Fruit fly (Drosophila melanogaster) whole organism, embryonic: ENCODE data around the gene CG14054.

Experiments
- C15 ChIP-seq: fragments of 200-800 bp; sonication (Bioruptor generic); IDR thresholded peaks from 3 replicates; pipeline ENCODE4 v1.3.6; 2022; ENCODE audit warnings: missing biosample characterization, missing genetic modification characterization
- CG1024 ChIP-seq: fragments of 200-800 bp; sonication (Bioruptor generic); IDR thresholded peaks from 2 replicates; pipeline ENCODE4 v1.3.6; 2022; ENCODE audit warnings: missing biosample characterization, missing genetic modification characterization
- CG10654 ChIP-seq: fragments of 200-800 bp; sonication (Bioruptor generic); optimal IDR thresholded peaks from 2 replicates; lab custom pipeline; 2016; ENCODE audit warnings: missing biosample characterization, missing genetic modification characterization
- CG13296 ChIP-seq: fragments of 200-800 bp; sonication (Bioruptor generic); optimal IDR thresholded peaks from 3 replicates; lab custom pipeline; 2018; ENCODE audit warnings: missing biosample characterization, mild to moderate bottlenecking, missing genetic modification characterization
- CG1647 ChIP-seq: fragments of 200-800 bp; sonication (Bioruptor generic); optimal IDR thresholded peaks from 3 replicates; lab custom pipeline; 2016; ENCODE audit warnings: missing biosample characterization, missing genetic modification characterization
- CG17328 ChIP-seq: fragments of 200-800 bp; sonication (Bioruptor generic); IDR thresholded peaks from 2 replicates; pipeline ENCODE4 v1.3.6; 2022; ENCODE audit warnings: missing biosample characterization, missing genetic modification characterization
- CG18476 ChIP-seq: fragments of 200-800 bp; sonication (Bioruptor generic); optimal IDR thresholded peaks from 2 replicates; lab custom pipeline; 2016; ENCODE audit warnings: missing biosample characterization, mild to moderate bottlenecking, missing genetic modification characterization
- CG18599 ChIP-seq: fragments of 200-800 bp; sonication (Bioruptor generic); optimal IDR thresholded peaks from 3 replicates; lab custom pipeline; 2017; ENCODE audit warnings: missing biosample characterization, missing genetic modification characterization, mild to moderate bottlenecking, moderate library complexity, missing genetic modification reagents
- CG2678 ChIP-seq: fragments of 200-800 bp; sonication (Bioruptor generic); optimal IDR thresholded peaks from 3 replicates; lab custom pipeline; 2019; ENCODE audit warnings: missing biosample characterization, mild to moderate bottlenecking, missing genetic modification characterization, moderate library complexity
- CG2875 ChIP-seq: fragments of 200-800 bp; sonication (Bioruptor generic); optimal IDR thresholded peaks from 2 replicates; lab custom pipeline; 2017; ENCODE audit warnings: missing biosample characterization, mild to moderate bottlenecking, missing genetic modification characterization, missing genetic modification reagents
- CG30431 ChIP-seq: fragments of 200-800 bp; sonication (Bioruptor generic); optimal IDR thresholded peaks from 2 replicates; lab custom pipeline; 2017; ENCODE audit warnings: missing biosample characterization, missing genetic modification characterization
- CG31388 ChIP-seq: fragments of 200-800 bp; sonication (Bioruptor generic); optimal IDR thresholded peaks from 2 replicates; lab custom pipeline; 2016; ENCODE audit warnings: missing biosample characterization, missing genetic modification characterization
- CG32767 ChIP-seq: fragments of 200-800 bp; sonication (Bioruptor generic); IDR thresholded peaks from 2 replicates; pipeline ENCODE4 v1.3.6; 2022; ENCODE audit warnings: missing biosample characterization, missing genetic modification characterization
- CG32772 ChIP-seq: fragments of 200-800 bp; sonication (Bioruptor generic); IDR thresholded peaks from 2 replicates; pipeline ENCODE4 v1.3.6; 2022; ENCODE audit warnings: missing biosample characterization, missing genetic modification characterization
- CG34224 ChIP-seq: fragments of 200-800 bp; sonication (Bioruptor generic); IDR thresholded peaks from 3 replicates; pipeline ENCODE4 v1.3.6; 2022; ENCODE audit warnings: missing biosample characterization, missing genetic modification characterization; ENCODE audit not compliant: partially characterized antibody
- CG3726 ChIP-seq: fragments of 200-800 bp; sonication (Bioruptor generic); IDR thresholded peaks from 3 replicates; pipeline ENCODE4, ENCODE4 v1.3.6; 2022; ENCODE audit warnings: missing biosample characterization, missing genetic modification characterization
- CG5180 ChIP-seq: fragments of 200-800 bp; sonication (Bioruptor generic); optimal IDR thresholded peaks from 3 replicates; lab custom pipeline; 2017; ENCODE audit warnings: missing biosample characterization, missing genetic modification characterization, mild to moderate bottlenecking, moderate library complexity, missing genetic modification reagents
- CG5245 ChIP-seq: fragments of 200-800 bp; sonication (Bioruptor generic); optimal IDR thresholded peaks from 3 replicates; lab custom pipeline; 2016; ENCODE audit warnings: missing biosample characterization, missing genetic modification characterization
- Doc2 ChIP-seq: fragments of 200-800 bp; sonication (Bioruptor generic); IDR thresholded peaks from 2 replicates; pipeline ENCODE4 v1.3.6; 2022; ENCODE audit warnings: missing biosample characterization, missing genetic modification characterization
- Dp ChIP-seq: fragments of 200-800 bp; sonication (Bioruptor generic); optimal IDR thresholded peaks from 2 replicates; lab custom pipeline; 2018; ENCODE audit warnings: missing biosample characterization, mild to moderate bottlenecking, missing genetic modification characterization, moderate library complexity
- Fer2 ChIP-seq: fragments of 200-800 bp; sonication (Bioruptor generic); optimal IDR thresholded peaks from 2 replicates; lab custom pipeline; 2018; ENCODE audit warnings: missing biosample characterization, mild to moderate bottlenecking, missing genetic modification characterization, moderate library complexity
- Fer3 ChIP-seq: fragments of 200-800 bp; sonication (Bioruptor generic); optimal IDR thresholded peaks from 2 replicates; lab custom pipeline; 2018; ENCODE audit warnings: missing biosample characterization, mild to moderate bottlenecking, missing genetic modification characterization, moderate library complexity
- Hey ChIP-seq: fragments of 200-800 bp; sonication (Bioruptor generic); optimal IDR thresholded peaks from 3 replicates; lab custom pipeline; 2018; ENCODE audit warnings: missing biosample characterization, mild to moderate bottlenecking, missing genetic modification characterization
- Hr39 ChIP-seq: fragments of >200 bp; optimal IDR thresholded peaks from 2 replicates; lab custom pipeline; 2017
- Mrtf ChIP-seq: fragments of 200-800 bp; sonication (Bioruptor generic); IDR thresholded peaks from 3 replicates; pipeline ENCODE4 v1.3.6; 2022; ENCODE audit warnings: missing biosample characterization, missing genetic modification characterization
- NFAT ChIP-seq: fragments of 200-800 bp; sonication (Bioruptor generic); IDR thresholded peaks from 2 replicates; pipeline ENCODE4 v1.3.6; 2022; ENCODE audit warnings: missing biosample characterization, missing genetic modification characterization
- PHDP ChIP-seq: fragments of 200-800 bp; sonication (Bioruptor generic); optimal IDR thresholded peaks from 3 replicates; lab custom pipeline; 2018; ENCODE audit warnings: missing biosample characterization, mild to moderate bottlenecking, missing genetic modification characterization, moderate library complexity
- Stat92E ChIP-seq, 3 experiments: fragments of >200 bp in 2 of 3; fragments of 200-800 bp in 1 of 3; sonication (Bioruptor generic) in 1 of 3; optimal IDR thresholded peaks; 2 replicates each; lab custom pipeline; 2017 to 2019; ENCODE audit warnings: missing biosample characterization in 3 of 3, missing genetic modification characterization in 3 of 3, mild to moderate bottlenecking in 1 of 3, moderate library complexity in 1 of 3
- abd-A ChIP-seq: fragments of 200-800 bp; sonication (Bioruptor generic); optimal IDR thresholded peaks from 3 replicates; lab custom pipeline; 2019; ENCODE audit warnings: missing biosample characterization, mild to moderate bottlenecking, missing genetic modification characterization, moderate library complexity
- bowl ChIP-seq: fragments of 200-800 bp; sonication (Bioruptor generic); IDR thresholded peaks from 2 replicates; pipeline ENCODE4 v1.3.6; 2022; ENCODE audit warnings: missing biosample characterization, missing genetic modification characterization
- br ChIP-seq: fragments of >200 bp; optimal IDR thresholded peaks from 2 replicates; lab custom pipeline; 2017
- da ChIP-seq: fragments of 200-800 bp; sonication (Bioruptor generic); optimal IDR thresholded peaks from 2 replicates; lab custom pipeline; 2016; ENCODE audit warnings: missing biosample characterization, missing genetic modification characterization
- esg ChIP-seq: fragments of 200-800 bp; sonication (Bioruptor generic); conservative IDR thresholded peaks from 2 replicates; pipeline ENCODE4 v1.3.6; 2022; ENCODE audit warnings: missing biosample characterization, missing genetic modification characterization
- fd3F ChIP-seq: fragments of 200-800 bp; sonication (Bioruptor generic); optimal IDR thresholded peaks from 2 replicates; lab custom pipeline; 2018; ENCODE audit warnings: missing biosample characterization, mild to moderate bottlenecking, missing genetic modification characterization, moderate library complexity
- gce ChIP-seq: fragments of 200-800 bp; sonication (Bioruptor generic); IDR thresholded peaks from 3 replicates; pipeline ENCODE4 v1.3.6; 2022; ENCODE audit warnings: missing biosample characterization, missing genetic modification characterization
- gsb ChIP-seq: fragments of 200-800 bp; sonication (Bioruptor generic); IDR thresholded peaks from 2 replicates; pipeline ENCODE4 v1.3.6; 2022; ENCODE audit warnings: missing biosample characterization, missing genetic modification characterization
- gsb-n ChIP-seq: fragments of 200-800 bp; sonication (Bioruptor generic); optimal IDR thresholded peaks from 3 replicates; lab custom pipeline; 2018; ENCODE audit warnings: missing biosample characterization, mild to moderate bottlenecking, missing genetic modification characterization
- klu ChIP-seq: fragments of 200-800 bp; sonication (Bioruptor generic); IDR thresholded peaks from 2 replicates; pipeline ENCODE4 v1.3.6; 2022; ENCODE audit warnings: missing biosample characterization, missing genetic modification characterization
- lola ChIP-seq, 3 experiments: fragments of >200 bp in 2 of 3; fragments of 200-800 bp in 1 of 3; sonication (Bioruptor generic) in 1 of 3; optimal IDR thresholded peaks; 2 replicates each; lab custom pipeline; 2017 to 2019; ENCODE audit warnings: missing biosample characterization in 3 of 3, missing genetic modification characterization in 3 of 3, mild to moderate bottlenecking in 1 of 3, moderate library complexity in 1 of 3
- maf-S ChIP-seq: fragments of 200-800 bp; sonication (Bioruptor generic); optimal IDR thresholded peaks from 2 replicates; lab custom pipeline; 2016; ENCODE audit warnings: missing biosample characterization, missing genetic modification characterization
- nau ChIP-seq: fragments of 200-800 bp; sonication (Bioruptor generic); optimal IDR thresholded peaks from 3 replicates; lab custom pipeline; 2017; ENCODE audit warnings: missing biosample characterization, mild to moderate bottlenecking, missing genetic modification characterization, missing genetic modification reagents
- nerfin-1 ChIP-seq: fragments of 200-800 bp; sonication (Bioruptor generic); optimal IDR thresholded peaks from 3 replicates; lab custom pipeline; 2019; ENCODE audit warnings: missing biosample characterization, mild to moderate bottlenecking, missing genetic modification characterization, moderate library complexity
- org-1 ChIP-seq: fragments of 200-800 bp; sonication (Bioruptor generic); optimal IDR thresholded peaks from 2 replicates; lab custom pipeline; 2017; ENCODE audit warnings: missing biosample characterization, missing genetic modification characterization
- pzg ChIP-seq: fragments of 200-800 bp; sonication (Bioruptor generic); optimal IDR thresholded peaks from 3 replicates; lab custom pipeline; 2018; ENCODE audit warnings: missing biosample characterization, mild to moderate bottlenecking, missing genetic modification characterization, moderate library complexity
- run ChIP-seq: fragments of 200-800 bp; sonication (Bioruptor generic); optimal IDR thresholded peaks from 3 replicates; lab custom pipeline; 2018; ENCODE audit warnings: missing biosample characterization, mild to moderate bottlenecking, missing genetic modification characterization
- shn ChIP-seq: fragments of 200-800 bp; sonication (Bioruptor generic); optimal IDR thresholded peaks from 3 replicates; lab custom pipeline; 2016; ENCODE audit warnings: missing biosample characterization, missing genetic modification characterization
- sna ChIP-seq: fragments of 200-800 bp; sonication (Bioruptor generic); IDR thresholded peaks from 2 replicates; pipeline ENCODE4 v1.3.6; 2022; ENCODE audit warnings: missing biosample characterization, missing genetic modification characterization; ENCODE audit not compliant: partially characterized antibody
- toy ChIP-seq: fragments of 200-800 bp; sonication (Bioruptor generic); IDR thresholded peaks from 2 replicates; pipeline ENCODE4 v1.3.6; 2022; ENCODE audit warnings: missing biosample characterization, missing genetic modification characterization
- trem ChIP-seq: fragments of 200-800 bp; optimal IDR thresholded peaks from 3 replicates; lab custom pipeline; 2019; ENCODE audit warnings: missing biosample characterization, mild to moderate bottlenecking, missing genetic modification characterization, moderate library complexity

Gene CG14054

dm6 chrX:2041312-2041918, 24.7 kb downstream of the CG14054 start, which contains the start of gene CG4313 (continued):
- TF ChIP-seq CG2678 (peak; percentile 78), CG5180 (GFP tag; lab: Kevin White, UChicago) (peak; percentile 14), CG1024 (GFP tag; lab: Robert Waterston, UW) (peak; percentile 36; the same call in 1 of the 2 replicates), klu (GFP tag; lab: Robert Waterston, UW) (peak; percentile 73), esg (GFP tag; lab: Robert Waterston, UW) (peak; percentile 34; the same call in 1 of the 2 replicates), Dp (GFP tag; lab: Kevin White, UChicago) (no peak), Stat92E (GFP tag; optimal IDR thresholded peaks at IDR 0.05; lab: Kevin White, UChicago) (no peak), maf-S (GFP tag; lab: Kevin White, UChicago) (peak; percentile 69), run (tag; lab: Kevin White, UChicago) (no peak), Fer2 (tag; lab: Kevin White, UChicago) (peak; percentile 50), CG13296 (GFP tag; lab: Kevin White, UChicago) (peak; percentile 62), Hr39 (lab: Kevin White, UChicago) (no peak), CG18476 (peak; percentile 45), trem (tag; lab: Kevin White, UChicago) (peak; percentile 92), CG3726 (GFP tag; lab: Robert Waterston, UW) (0 out of 3 replicates have a peak, but pooled peaks have one; percentile 33), CG5245 (GFP tag; lab: Kevin White, UChicago) (peak; percentile 58), Fer3 (tag; lab: Kevin White, UChicago) (peak; percentile 72), nau (GFP tag; lab: Kevin White, UChicago) (peak; percentile 6), abd-A (tag; lab: Kevin White, UChicago) (no peak), PHDP (tag; lab: Kevin White, UChicago) (peak; percentile 52), C15 (0 out of 3 replicates have a peak, but pooled peaks have one; percentile 11), lola (GFP tag; optimal IDR thresholded peaks at IDR 0.05; lab: Kevin White, UChicago) (peak in 1 of 3 experiments; percentile 60), nerfin-1 (tag; lab: Kevin White, UChicago) (peak; percentile 45), org-1 (peak; percentile 58), gce (0 out of 3 replicates have a peak, but pooled peaks have one; percentile 30), Mrtf (GFP tag; lab: Robert Waterston, UW) (peak; percentile 61; the same call in 2 of the 3 replicates), CG32772 (GFP tag; lab: Robert Waterston, UW) (peak; percentile 71), toy (GFP tag; lab: Robert Waterston, UW) (no peak), Hey (no peak), bowl (GFP tag; lab: Robert Waterston, UW) (no peak), pzg (GFP tag; lab: Kevin White, UChicago) (peak; percentile 42), CG2875 (GFP tag; lab: Kevin White, UChicago) (peak; percentile 25), gsb-n (tag; lab: Kevin White, UChicago) (peak; percentile 37), shn (GFP tag; lab: Kevin White, UChicago) (peak; percentile 72), CG18599 (GFP tag; lab: Kevin White, UChicago) (peak; percentile 54), CG1647 (GFP tag; lab: Kevin White, UChicago) (peak; percentile 11), CG34224 (GFP tag; lab: Robert Waterston, UW) (peak; percentile 89), NFAT (GFP tag; lab: Robert Waterston, UW) (peak; percentile 50; the same call in 1 of the 2 replicates), da (GFP tag; lab: Kevin White, UChicago) (peak; percentile 20), CG10654 (GFP tag; lab: Kevin White, UChicago) (peak; percentile 52), CG31388 (peak; percentile 28), CG30431 (no peak), gsb (GFP tag; lab: Robert Waterston, UW) (peak; percentile 37; the same call in 1 of the 2 replicates), Doc2 (GFP tag; lab: Robert Waterston, UW) (no peak), fd3F (GFP tag; lab: Kevin White, UChicago) (peak; percentile 40), br (lab: Kevin White, UChicago) (no peak), CG32767 (GFP tag; lab: Robert Waterston, UW) (no peak), sna (GFP tag; lab: Robert Waterston, UW) (peak; percentile 83), CG17328 (GFP tag; lab: Robert Waterston, UW) (peak; percentile 48; the same call in 1 of the 2 replicates)
